Worm (Caenorhabditis elegans): Measurements from ENCODE around the gene F44A6.5.

DNA sequence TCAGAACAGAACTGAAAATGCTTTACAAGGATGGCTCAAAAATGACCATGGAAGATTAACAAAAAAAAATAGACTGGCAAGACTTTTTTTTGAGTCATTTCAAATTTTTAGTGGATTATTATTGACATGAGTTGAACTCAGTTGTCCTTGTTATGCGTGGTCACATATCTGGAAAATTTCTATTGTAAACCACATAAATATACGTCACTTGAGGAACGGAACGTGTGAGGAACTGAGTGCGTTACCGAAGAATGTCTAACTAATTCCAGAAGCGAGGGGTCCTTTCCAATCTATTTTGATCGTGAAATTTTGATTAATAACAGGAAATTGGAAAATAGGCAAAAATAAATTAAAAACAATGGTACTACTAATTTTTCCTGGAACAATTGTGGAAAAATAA, 43.6 kb upstream of the F44A6.5 start:
- no peak for TF ChIP-seq mdl-1 (tag; optimal IDR thresholded peaks at IDR 0.05)
- no peak for TF ChIP-seq F13H6.1 (tag; optimal IDR thresholded peaks at IDR 0.05)
- no peak for TF ChIP-seq zag-1 (tag; optimal IDR thresholded peaks at IDR 0.05)
- no peak for TF ChIP-seq ama-1 (optimal IDR thresholded peaks at IDR 0.05)
